Worm (Caenorhabditis elegans) whole organism, L4 larva: ENCODE measurements around the gene K01A12.4.

Experiments used
- T26A8.4 ChIP-seq: fragments of 200-800 bp; sonication (Bioruptor generic); IDR thresholded peaks from 2 replicates; pipeline ENCODE4 v1.3.6; 2022; ENCODE audit warnings: missing genetic modification characterization, missing compliant biosample characterization
- Y105C5A.15 ChIP-seq: fragments of 200-800 bp; sonication (Bioruptor generic); IDR thresholded peaks from 2 replicates; pipeline ENCODE4 v1.3.6; 2022; ENCODE audit warnings: missing genetic modification characterization, missing compliant biosample characterization
- Y5F2A.4 ChIP-seq: fragments of 200-800 bp; sonication (Bioruptor generic); optimal IDR thresholded peaks from 2 replicates; lab custom pipeline; 2018; ENCODE audit warnings: mild to moderate bottlenecking, missing genetic modification characterization, missing compliant biosample characterization
- aly-2 ChIP-seq: sonication (generic microtip); optimal IDR thresholded peaks from 2 replicates; lab custom pipeline; 2018; ENCODE audit warnings: missing biosample characterization, missing genetic modification characterization
- ama-1 ChIP-seq: fragments of 150-350 bp; optimal IDR thresholded peaks from 2 replicates; lab custom pipeline; 2014; ENCODE audit warnings: inconsistent platforms, mixed read lengths
- attf-4 ChIP-seq: sonication (generic microtip); optimal IDR thresholded peaks from 3 replicates; lab custom pipeline; 2017; ENCODE audit warnings: missing biosample characterization, missing genetic modification characterization
- ceh-32 ChIP-seq: sonication (generic microtip); optimal IDR thresholded peaks from 2 replicates; lab custom pipeline; 2016; ENCODE audit warnings: mild to moderate bottlenecking, missing genetic modification characterization, missing compliant biosample characterization; ENCODE audit not compliant: poor library complexity
- ceh-44 ChIP-seq: fragments of 200-800 bp; sonication (Bioruptor generic); IDR thresholded peaks from 2 replicates; pipeline ENCODE4 v1.3.6; 2022; ENCODE audit warnings: missing genetic modification reagents, missing genetic modification characterization, missing compliant biosample characterization
- ceh-62 ChIP-seq: sonication (generic microtip); optimal IDR thresholded peaks from 2 replicates; lab custom pipeline; 2017; ENCODE audit warnings: missing biosample characterization, missing genetic modification characterization
- cey-2 ChIP-seq: sonication (generic microtip); optimal IDR thresholded peaks from 3 replicates; lab custom pipeline; 2017; ENCODE audit warnings: missing genetic modification characterization, mild to moderate bottlenecking, missing compliant biosample characterization, antibody characterized with exemption, borderline replicate concordance; ENCODE audit not compliant: insufficient read depth
- ctbp-1 ChIP-seq: fragments of 200-800 bp; sonication (Bioruptor generic); IDR thresholded peaks from 2 replicates; pipeline ENCODE4 v1.3.6; 2022; ENCODE audit warnings: missing genetic modification reagents, missing genetic modification characterization, missing compliant biosample characterization
- daf-8 ChIP-seq: fragments of 200-800 bp; sonication (Bioruptor generic); IDR thresholded peaks from 2 replicates; pipeline ENCODE4 v1.3.6; 2022; ENCODE audit warnings: missing genetic modification characterization, missing compliant biosample characterization
- dmd-6 ChIP-seq: fragments of 200-800 bp; sonication (Bioruptor generic); IDR thresholded peaks from 2 replicates; pipeline ENCODE4 v1.3.6; 2022; ENCODE audit warnings: missing genetic modification reagents, missing genetic modification characterization, missing compliant biosample characterization
- dmd-8 ChIP-seq: fragments of 200-800 bp; sonication (Bioruptor generic); IDR thresholded peaks from 2 replicates; pipeline ENCODE4 v1.3.6; 2022; ENCODE audit warnings: missing genetic modification characterization, missing compliant biosample characterization
- dmd-9 ChIP-seq: fragments of 200-800 bp; sonication (Bioruptor generic); IDR thresholded peaks from 2 replicates; pipeline ENCODE4 v1.3.6; 2022; ENCODE audit warnings: missing genetic modification reagents, missing genetic modification characterization, missing compliant biosample characterization
- dpl-1 ChIP-seq: fragments of 150-350 bp; optimal IDR thresholded peaks from 2 replicates; lab custom pipeline; 2014; ENCODE audit warnings: missing biosample characterization, missing genetic modification reagents, missing genetic modification characterization
- dve-1 ChIP-seq: sonication (generic microtip); optimal IDR thresholded peaks from 2 replicates; lab custom pipeline; 2017; ENCODE audit warnings: antibody characterized with exemption, mild to moderate bottlenecking, missing genetic modification characterization, missing compliant biosample characterization; ENCODE audit not compliant: insufficient read depth
- egl-27 ChIP-seq: sonication (generic microtip); optimal IDR thresholded peaks from 3 replicates; lab custom pipeline; 2017; ENCODE audit warnings: missing biosample characterization, missing genetic modification reagents, missing genetic modification characterization
- egl-43 ChIP-seq: fragments of 200-800 bp; sonication (Bioruptor generic); IDR thresholded peaks from 2 replicates; pipeline ENCODE4 v1.3.6; 2022; ENCODE audit warnings: missing genetic modification reagents, missing genetic modification characterization, missing compliant biosample characterization
- fkh-10 ChIP-seq: fragments of 150-350 bp; optimal IDR thresholded peaks from 2 replicates; lab custom pipeline; 2014; ENCODE audit warnings: missing biosample characterization, missing genetic modification reagents, missing genetic modification characterization
- gei-8 ChIP-seq: fragments of 200-800 bp; sonication (Bioruptor generic); optimal IDR thresholded peaks from 2 replicates; lab custom pipeline; 2018; ENCODE audit warnings: mild to moderate bottlenecking, missing genetic modification characterization, missing compliant biosample characterization
- hlh-11 ChIP-seq: fragments of 200-800 bp; sonication (Bioruptor generic); optimal IDR thresholded peaks from 2 replicates; lab custom pipeline; 2018; ENCODE audit warnings: mild to moderate bottlenecking, missing genetic modification characterization, missing compliant biosample characterization
- hmg-1.1 ChIP-seq: fragments of 200-800 bp; sonication (Bioruptor generic); IDR thresholded peaks from 2 replicates; pipeline ENCODE4 v1.3.6; 2022; ENCODE audit warnings: missing genetic modification reagents, missing genetic modification characterization, missing compliant biosample characterization
- lim-7 ChIP-seq: fragments of 200-800 bp; sonication (Bioruptor generic); IDR thresholded peaks from 2 replicates; pipeline ENCODE4 v1.3.6; 2022; ENCODE audit warnings: missing genetic modification characterization, missing compliant biosample characterization
- lin-13 ChIP-seq: fragments of 150-350 bp; optimal IDR thresholded peaks from 2 replicates; lab custom pipeline; 2014; ENCODE audit warnings: missing biosample characterization, missing genetic modification reagents, missing genetic modification characterization
- lin-15B ChIP-seq: fragments of 150-350 bp; sonication (generic microtip); optimal IDR thresholded peaks from 3 replicates; lab custom pipeline; 2014; ENCODE audit warnings: missing biosample characterization, missing genetic modification characterization
- lir-3 ChIP-seq: sonication (generic microtip); optimal IDR thresholded peaks from 2 replicates; lab custom pipeline; 2016; ENCODE audit warnings: mild to moderate bottlenecking, missing genetic modification characterization, missing compliant biosample characterization
- lsy-2 ChIP-seq, 2 experiments: fragments of 150-350 bp in 1 of 2; sonication (generic microtip) in 1 of 2; optimal IDR thresholded peaks; 2 replicates each; lab custom pipeline; 2014 to 2017; ENCODE audit warnings: missing biosample characterization in 2 of 2, missing genetic modification characterization in 2 of 2
- madf-5 ChIP-seq, 2 experiments: fragments of 200-800 bp; sonication (Bioruptor generic); IDR thresholded peaks; 2 replicates each; pipeline ENCODE4 v1.3.6; 2022; ENCODE audit warnings: missing compliant biosample characterization in 2 of 2, missing genetic modification characterization in 2 of 2
- mdt-29 ChIP-seq: fragments of 200-800 bp; sonication (Bioruptor generic); IDR thresholded peaks from 2 replicates; pipeline ENCODE4 v1.3.6; 2022; ENCODE audit warnings: missing genetic modification reagents, missing genetic modification characterization, missing compliant biosample characterization
- mep-1 ChIP-seq: fragments of 150-350 bp; sonication (generic microtip); optimal IDR thresholded peaks from 3 replicates; lab custom pipeline; 2014; ENCODE audit warnings: missing biosample characterization, missing genetic modification characterization
- mes-2 ChIP-seq: sonication (generic microtip); optimal IDR thresholded peaks from 2 replicates; lab custom pipeline; 2016; ENCODE audit warnings: missing genotype, mild to moderate bottlenecking, missing genetic modification characterization, missing compliant biosample characterization; ENCODE audit not compliant: poor library complexity, severe bottlenecking
- mxl-2 ChIP-seq: fragments of 200-800 bp; sonication (Bioruptor generic); conservative IDR thresholded peaks from 2 replicates; pipeline ENCODE4 v1.3.6; 2022; ENCODE audit warnings: missing genetic modification reagents, missing genetic modification characterization, missing compliant biosample characterization
- mxl-3 ChIP-seq: fragments of 200-800 bp; sonication (Bioruptor generic); optimal IDR thresholded peaks from 2 replicates; lab custom pipeline; 2018; ENCODE audit warnings: mild to moderate bottlenecking, missing genetic modification characterization, missing compliant biosample characterization
- nhr-10 ChIP-seq: fragments of 150-350 bp; optimal IDR thresholded peaks from 2 replicates; lab custom pipeline; 2014; ENCODE audit warnings: missing biosample characterization, missing genetic modification characterization
- nhr-11 ChIP-seq: fragments of 150-350 bp; optimal IDR thresholded peaks from 2 replicates; lab custom pipeline; 2014; ENCODE audit warnings: missing biosample characterization, missing genetic modification characterization
- nhr-111 ChIP-seq: fragments of 200-800 bp; sonication (Bioruptor generic); optimal IDR thresholded peaks from 2 replicates; lab custom pipeline; 2018; ENCODE audit warnings: mild to moderate bottlenecking, missing genetic modification characterization, missing compliant biosample characterization
- nhr-28 ChIP-seq: fragments of 150-350 bp; optimal IDR thresholded peaks from 2 replicates; lab custom pipeline; 2014; ENCODE audit warnings: missing biosample characterization, missing genetic modification characterization
- nhr-42 ChIP-seq: fragments of 200-800 bp; sonication (Bioruptor generic); IDR thresholded peaks from 2 replicates; pipeline ENCODE4 v1.3.6; 2022; ENCODE audit warnings: missing genetic modification characterization, missing compliant biosample characterization
- nhr-6 ChIP-seq: fragments of 150-350 bp; optimal IDR thresholded peaks from 2 replicates; lab custom pipeline; 2014; ENCODE audit warnings: missing biosample characterization, missing genetic modification characterization
- nhr-77 ChIP-seq: fragments of 150-350 bp; optimal IDR thresholded peaks from 2 replicates; lab custom pipeline; 2014; ENCODE audit warnings: missing biosample characterization, missing genetic modification characterization
- pha-4 ChIP-seq, 2 experiments: fragments of 150-350 bp in 1 of 2; fragments of 200-800 bp in 1 of 2; sonication (Bioruptor generic) in 1 of 2; IDR thresholded peaks in 1 of 2; optimal IDR thresholded peaks in 1 of 2; 2 replicates each; pipeline versions ENCODE4 v1.3.6 to Lab custom; 2014 to 2022; ENCODE audit warnings: missing genetic modification characterization in 2 of 2, missing genetic modification reagents in 2 of 2, missing biosample characterization in 1 of 2, missing compliant biosample characterization in 1 of 2
- sdz-12 ChIP-seq: fragments of 200-800 bp; sonication (Bioruptor generic); optimal IDR thresholded peaks from 2 replicates; lab custom pipeline; 2018; ENCODE audit warnings: mild to moderate bottlenecking, missing genetic modification characterization, missing compliant biosample characterization
- set-16 ChIP-seq: fragments of 200-800 bp; sonication (Bioruptor generic); IDR thresholded peaks from 2 replicates; pipeline ENCODE4 v1.3.6; 2022; ENCODE audit warnings: missing genetic modification reagents, missing genetic modification characterization, missing compliant biosample characterization
- skn-1 ChIP-seq: fragments of 150-350 bp; optimal IDR thresholded peaks from 2 replicates; lab custom pipeline; 2014; ENCODE audit warnings: missing biosample characterization, missing genetic modification characterization
- snpc-1.2 ChIP-seq: fragments of 200-800 bp; sonication (Bioruptor generic); IDR thresholded peaks from 2 replicates; pipeline ENCODE4 v1.3.6; 2022; ENCODE audit warnings: missing genetic modification reagents, missing genetic modification characterization, missing compliant biosample characterization
- tra-1 ChIP-seq: fragments of 200-800 bp; sonication (Bioruptor generic); IDR thresholded peaks from 2 replicates; pipeline ENCODE4 v1.3.6; 2022; ENCODE audit warnings: missing genetic modification reagents, missing genetic modification characterization, missing compliant biosample characterization
- vab-7 ChIP-seq: fragments of 200-800 bp; sonication (Bioruptor generic); IDR thresholded peaks from 2 replicates; pipeline ENCODE4 v1.3.6; 2022; ENCODE audit warnings: missing genetic modification reagents, missing genetic modification characterization, missing compliant biosample characterization
- zip-2 ChIP-seq: fragments of 150-350 bp; optimal IDR thresholded peaks from 2 replicates; lab custom pipeline; 2014; ENCODE audit warnings: missing biosample characterization, missing genetic modification characterization
- ztf-11 ChIP-seq: fragments of 150-350 bp; optimal IDR thresholded peaks from 2 replicates; lab custom pipeline; 2014; ENCODE audit warnings: missing biosample characterization, missing genetic modification characterization
- ztf-7 ChIP-seq: fragments of 150-350 bp; optimal IDR thresholded peaks from 2 replicates; lab custom pipeline; 2014; ENCODE audit warnings: missing biosample characterization, missing genetic modification characterization

Gene K01A12.4

DNA sequence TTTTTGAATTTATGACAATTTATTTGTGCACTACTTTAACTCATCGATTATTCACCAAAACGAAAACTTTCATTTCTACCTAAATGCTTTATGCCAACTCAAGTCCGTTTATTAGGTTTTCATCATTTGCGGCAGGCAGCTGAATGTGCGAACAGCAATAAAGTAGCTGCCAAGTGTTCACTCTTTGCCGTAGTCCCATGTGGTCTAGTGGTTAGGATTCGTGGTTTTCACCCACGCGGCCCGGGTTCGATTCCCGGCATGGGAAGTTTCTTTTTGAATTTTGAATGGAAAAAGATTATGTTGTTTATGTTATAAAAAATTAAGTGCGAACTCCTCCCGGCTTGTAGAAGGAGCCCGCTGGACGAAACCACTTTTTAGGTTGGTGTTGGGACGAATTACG is 35.6 kb downstream of the K01A12.4 start (continued):
- TF ChIP-seq nhr-10 (tag; lab: Kevin White, UChicago) (no peak), mes-2 (tag; lab: Kevin White, UChicago) (peak; percentile 72), dmd-9 (GFP tag; lab: Robert Waterston, UW) (peak; percentile 37; the same call in 1 of the 2 replicates), zip-2 (no peak), lin-13 (GFP tag; lab: Kevin White, UChicago) (peak; percentile 39), nhr-77 (tag; lab: Kevin White, UChicago) (no peak), snpc-1.2 (peak; percentile 92), pha-4 (GFP tag; IDR thresholded peaks at IDR 0.05; lab: Robert Waterston, UW) (peak; percentile 88), pha-4 (tag; optimal IDR thresholded peaks at IDR 0.05; lab: Kevin White, UChicago) (no peak), lim-7 (GFP tag; lab: Robert Waterston, UW) (peak; percentile 94), hmg-1.1 (GFP tag; lab: Robert Waterston, UW) (peak; percentile 83), ceh-62 (tag; lab: Kevin White, UChicago) (no peak), T26A8.4 (no peak; the same call in none of the 2 replicates), ama-1 (lab: Kevin White, UChicago) (no peak), Y105C5A.15 (GFP tag; lab: Robert Waterston, UW) (peak; percentile 90), aly-2 (tag; lab: Kevin White, UChicago) (no peak), daf-8 (0 out of 2 replicates have a peak, but pooled peaks have one; percentile 67), dmd-6 (GFP tag; lab: Robert Waterston, UW) (peak; percentile 52), egl-43 (GFP tag; lab: Robert Waterston, UW) (peak; percentile 96), set-16 (0 out of 2 replicates have a peak, but pooled peaks have one; percentile 12), sdz-12 (GFP tag; lab: Kevin White, UChicago) (no peak), ceh-32 (tag; lab: Kevin White, UChicago) (no peak), nhr-6 (no peak), dve-1 (tag; lab: Kevin White, UChicago) (peak; percentile 56), ctbp-1 (GFP tag; lab: Robert Waterston, UW) (peak; percentile 87), skn-1 (tag; lab: Kevin White, UChicago) (no peak), lin-15B (tag; lab: Kevin White, UChicago) (no peak), egl-27 (tag; lab: Kevin White, UChicago) (no peak), fkh-10 (GFP tag; lab: Kevin White, UChicago) (no peak), mdt-29 (no peak), mep-1 (tag; lab: Kevin White, UChicago) (peak; percentile 51), attf-4 (tag; lab: Kevin White, UChicago) (no peak), nhr-42 (GFP tag; lab: Robert Waterston, UW) (peak; percentile 74; the same call in 1 of the 2 replicates), Y5F2A.4 (GFP tag; lab: Kevin White, UChicago) (no peak), lsy-2 (tag; optimal IDR thresholded peaks at IDR 0.05; lab: Kevin White, UChicago) (peak in 1 of 2 experiments; percentile 61), ztf-7 (peak; percentile 71), hlh-11 (no peak), nhr-11 (tag; lab: Kevin White, UChicago) (no peak), tra-1 (GFP tag; lab: Robert Waterston, UW) (peak; percentile 71), madf-5 (GFP tag; IDR thresholded peaks at IDR 0.05; lab: Robert Waterston, UW) (0 out of 4 replicates have a peak, but pooled peaks have one; percentile 69 to 70), gei-8 (GFP tag; lab: Kevin White, UChicago) (peak; percentile 78), dmd-8 (GFP tag; lab: Robert Waterston, UW) (peak; percentile 92), ceh-44 (GFP tag; lab: Robert Waterston, UW) (peak; percentile 88), vab-7 (GFP tag; lab: Robert Waterston, UW) (peak; percentile 89), lir-3 (tag; lab: Kevin White, UChicago) (peak; percentile 31), dpl-1 (GFP tag; lab: Kevin White, UChicago) (no peak), ztf-11 (no peak), nhr-28 (peak; percentile 40), mxl-3 (GFP tag; lab: Kevin White, UChicago) (no peak), mxl-2 (peak; percentile 80), nhr-111 (GFP tag; lab: Kevin White, UChicago) (no peak), cey-2 (tag; lab: Kevin White, UChicago) (no peak)
